Worm (Caenorhabditis elegans) whole organism, L1 larva: ENCODE measurements around the gene snb-5.

Source experiments
- elt-3 ChIP-seq, 6 experiments: fragments of 150-350 bp in 1 of 6; sonication (generic microtip); optimal IDR thresholded peaks; 2 replicates each; lab custom pipeline; 2017 to 2018; ENCODE audit warnings: missing biosample characterization in 6 of 6, missing genetic modification characterization in 6 of 6, inconsistent platforms in 1 of 6
- lin-13 ChIP-seq: fragments of 150-350 bp; optimal IDR thresholded peaks from 2 replicates; lab custom pipeline; 2014; ENCODE audit warnings: missing biosample characterization, missing genetic modification reagents, missing genetic modification characterization
- lin-39 ChIP-seq: fragments of 150-350 bp; optimal IDR thresholded peaks from 2 replicates; lab custom pipeline; 2014; ENCODE audit warnings: missing biosample characterization, missing genetic modification reagents, missing genetic modification characterization
- lir-3 ChIP-seq: sonication (generic microtip); optimal IDR thresholded peaks from 2 replicates; lab custom pipeline; 2016; ENCODE audit warnings: mild to moderate bottlenecking, missing genetic modification characterization, moderate library complexity, missing compliant biosample characterization; ENCODE audit not compliant: poor library complexity
- mef-2 ChIP-seq: fragments of 150-350 bp; optimal IDR thresholded peaks from 2 replicates; lab custom pipeline; 2014; ENCODE audit warnings: missing biosample characterization, missing genetic modification characterization
- sptf-1 ChIP-seq: fragments of 150-350 bp; optimal IDR thresholded peaks from 2 replicates; lab custom pipeline; 2014; ENCODE audit warnings: missing biosample characterization, missing genetic modification characterization

DNA sequence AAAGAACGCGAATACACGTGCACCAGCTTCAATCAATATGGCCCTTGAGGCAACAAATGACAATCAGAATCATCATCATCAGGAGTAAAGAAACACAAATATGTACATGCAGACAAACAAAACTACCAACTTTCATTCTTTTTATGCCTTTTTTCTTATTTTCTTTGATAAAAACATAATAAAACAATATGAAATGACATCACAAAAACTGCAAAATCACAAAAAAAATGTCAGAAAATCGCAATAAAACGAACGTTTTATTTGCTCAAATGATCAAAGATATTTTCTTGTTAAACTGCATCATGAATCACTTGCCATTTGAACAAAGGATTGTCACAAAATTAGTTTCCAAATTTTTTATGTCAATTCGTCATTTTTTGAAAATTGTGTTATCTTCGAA lies 48.4 kb upstream of the snb-5 start:
- TF ChIP-seq lin-13 (GFP tag; lab: Kevin White, UChicago) (no peak), elt-3 (tag; optimal IDR thresholded peaks at IDR 0.05; lab: Kevin White, UChicago) (no peak), lir-3 (tag; lab: Kevin White, UChicago) (no peak), sptf-1 (tag; lab: Kevin White, UChicago) (no peak), lin-39 (tag; lab: Kevin White, UChicago) (no peak), mef-2 (no peak)
